Worm (Caenorhabditis elegans): ENCODE measurements around the gene fem-1.

The fem-1 gene

ce11 chrIV:5561497-5562155 lies 23.9 kb upstream of the fem-1 start (continued):
- TF ChIP-seq pqm-1 (tag; optimal IDR thresholded peaks at IDR 0.05): no peak
- TF ChIP-seq snu-23 (GFP tag; optimal IDR thresholded peaks at IDR 0.05): peak; percentile 68
- TF ChIP-seq ztf-4 (tag; optimal IDR thresholded peaks at IDR 0.05): no peak
- TF ChIP-seq nhr-28 (tag; optimal IDR thresholded peaks at IDR 0.05): no peak
- peak; percentile 17 for TF ChIP-seq rnt-1 (tag; optimal IDR thresholded peaks at IDR 0.05)
- no peak for TF ChIP-seq pax-3 (tag; optimal IDR thresholded peaks at IDR 0.05)
- TF ChIP-seq fkh-8 (tag; optimal IDR thresholded peaks at IDR 0.05): no peak
- no peak for TF ChIP-seq aha-1 (tag; optimal IDR thresholded peaks at IDR 0.05)
- no peak for TF ChIP-seq nhr-12 (tag; optimal IDR thresholded peaks at IDR 0.05)
- TF ChIP-seq pag-3 (tag; optimal IDR thresholded peaks at IDR 0.05; ENCODE audit: borderline replicate concordance, insufficient read depth): no peak
- peak; percentile 46 to 51 for TF ChIP-seq lsy-2 (tag; optimal IDR thresholded peaks at IDR 0.05)
- TF ChIP-seq hlh-17 (GFP tag; optimal IDR thresholded peaks at IDR 0.05; ENCODE audit: borderline replicate concordance): no peak
- TF ChIP-seq sox-4 (tag; optimal IDR thresholded peaks at IDR 0.05): no peak
- TF ChIP-seq nhr-20 (tag; optimal IDR thresholded peaks at IDR 0.05): peak; percentile 74
- TF ChIP-seq lin-13 (GFP tag; optimal IDR thresholded peaks at IDR 0.05): peak; percentile 47
- TF ChIP-seq hlh-4 (tag; optimal IDR thresholded peaks at IDR 0.05): no peak
- TF ChIP-seq ztf-11 (tag; optimal IDR thresholded peaks at IDR 0.05): no peak
- TF ChIP-seq alr-1 (tag; optimal IDR thresholded peaks at IDR 0.05; ENCODE audit: borderline replicate concordance): no peak
- TF ChIP-seq C34B4.2 (tag; optimal IDR thresholded peaks at IDR 0.05): no peak
- no peak for TF ChIP-seq dsc-1 (tag; optimal IDR thresholded peaks at IDR 0.05)
- no peak for TF ChIP-seq hpl-2 (GFP tag; optimal IDR thresholded peaks at IDR 0.05)
- TF ChIP-seq blmp-1 (tag; optimal IDR thresholded peaks at IDR 0.05): peak; percentile 68
- TF ChIP-seq efl-1 (optimal IDR thresholded peaks at IDR 0.05): peak; percentile 31 to 37
- TF ChIP-seq efl-1 (GFP tag; optimal IDR thresholded peaks at IDR 0.05 in 1 of 2): peak in 1 of 2 experiments; percentile 92
- no peak for TF ChIP-seq irx-1 (tag; optimal IDR thresholded peaks at IDR 0.05)
- TF ChIP-seq ceh-8 (GFP tag; optimal IDR thresholded peaks at IDR 0.05): no peak
- peak in 1 of 6 experiments; percentile 8 for TF ChIP-seq elt-3 (tag; optimal IDR thresholded peaks at IDR 0.05)
- peak; percentile 87 for TF ChIP-seq lin-14 (GFP tag; optimal IDR thresholded peaks at IDR 0.05)
- peak; percentile 51 for TF ChIP-seq xbp-1 (tag; optimal IDR thresholded peaks at IDR 0.05)
- no peak for TF ChIP-seq lir-3 (tag; optimal IDR thresholded peaks at IDR 0.05; ENCODE audit: poor library complexity)
- peak; percentile 86 for TF ChIP-seq ama-1 (optimal IDR thresholded peaks at IDR 0.05)
- TF ChIP-seq nhr-19 (GFP tag; conservative IDR thresholded peaks at IDR 0.05): peak; percentile 54
- TF ChIP-seq skn-1 (tag; optimal IDR thresholded peaks at IDR 0.05): peak; percentile 54
- TF ChIP-seq sptf-1 (tag; optimal IDR thresholded peaks at IDR 0.05): no peak
- no peak for TF ChIP-seq nhr-11 (tag; optimal IDR thresholded peaks at IDR 0.05)
- TF ChIP-seq unc-86 (tag; optimal IDR thresholded peaks at IDR 0.05): no peak
- peak; percentile 7 for TF ChIP-seq snpc-4 (tag; optimal IDR thresholded peaks at IDR 0.05)
- no peak for TF ChIP-seq lin-15B (tag; optimal IDR thresholded peaks at IDR 0.05)
- TF ChIP-seq sup-37 (GFP tag; optimal IDR thresholded peaks at IDR 0.05): no peak

ce11 chrIV:5561059-5561458 lies 23.3 kb upstream of the fem-1 start:
- peak in 1 of 2 experiments; percentile 7 for TF ChIP-seq lin-35 (GFP tag; optimal IDR thresholded peaks at IDR 0.05)
- TF ChIP-seq dsc-1 (tag; optimal IDR thresholded peaks at IDR 0.05): no peak
- no peak for TF ChIP-seq pag-3 (tag; optimal IDR thresholded peaks at IDR 0.05; ENCODE audit: borderline replicate concordance, insufficient read depth)
- no peak for TF ChIP-seq swsn-7 (tag; optimal IDR thresholded peaks at IDR 0.05)
- no peak for TF ChIP-seq unc-130 (tag; optimal IDR thresholded peaks at IDR 0.05)
- peak in 1 of 2 experiments; percentile 21 for TF ChIP-seq efl-1 (optimal IDR thresholded peaks at IDR 0.05)
- TF ChIP-seq efl-1 (GFP tag; optimal IDR thresholded peaks at IDR 0.05 in 1 of 2): peak; percentile 78 to 95
- peak; percentile 28 to 68 (median 44) for TF ChIP-seq dpl-1 (GFP tag; optimal IDR thresholded peaks at IDR 0.05)
- no peak for TF ChIP-seq egl-13 (tag; optimal IDR thresholded peaks at IDR 0.05)
